Fruit fly (Drosophila melanogaster) whole organism, embryonic: ENCODE measurements around the gene Mgat3.

Experiments used
- Aef1 ChIP-seq: fragments of 200-800 bp; sonication (Bioruptor generic); IDR thresholded peaks from 3 replicates; pipeline ENCODE4 v1.3.6; 2022; ENCODE audit warnings: missing biosample characterization, missing genetic modification characterization
- BtbVII ChIP-seq: fragments of 200-800 bp; sonication (Bioruptor generic); optimal IDR thresholded peaks from 3 replicates; lab custom pipeline; 2017; ENCODE audit warnings: missing biosample characterization, mild to moderate bottlenecking, missing genetic modification characterization
- Bteb2 ChIP-seq: fragments of 200-800 bp; sonication (Bioruptor generic); optimal IDR thresholded peaks from 2 replicates; lab custom pipeline; 2016; ENCODE audit warnings: missing biosample characterization, missing genetic modification characterization
- CG11093 ChIP-seq: fragments of 200-800 bp; sonication (Bioruptor generic); IDR thresholded peaks from 3 replicates; pipeline ENCODE4 v1.3.6; 2022; ENCODE audit warnings: missing biosample characterization, missing genetic modification characterization
- CG11560 ChIP-seq: fragments of 200-800 bp; sonication (Bioruptor generic); IDR thresholded peaks from 3 replicates; pipeline ENCODE4 v1.3.6; 2022; ENCODE audit warnings: missing biosample characterization, missing genetic modification characterization
- CG11696 ChIP-seq: fragments of 200-800 bp; sonication (Bioruptor generic); IDR thresholded peaks from 2 replicates; pipeline ENCODE4 v1.3.6; 2022; ENCODE audit warnings: missing biosample characterization, missing genetic modification characterization
- CG12659 ChIP-seq: fragments of 200-800 bp; sonication (Bioruptor generic); optimal IDR thresholded peaks from 3 replicates; lab custom pipeline; 2017; ENCODE audit warnings: mild to moderate bottlenecking, missing biosample characterization, missing genetic modification reagents, missing genetic modification characterization
- CG13624 ChIP-seq: fragments of 200-800 bp; sonication (Bioruptor generic); optimal IDR thresholded peaks from 2 replicates; lab custom pipeline; 2016; ENCODE audit warnings: missing biosample characterization, missing genetic modification characterization
- CG14014 ChIP-seq: fragments of 200-800 bp; sonication (Bioruptor generic); IDR thresholded peaks from 2 replicates; pipeline ENCODE4 v1.3.6; 2022; ENCODE audit warnings: missing biosample characterization, missing genetic modification characterization
- CG14441 ChIP-seq: fragments of 200-800 bp; sonication (Bioruptor generic); IDR thresholded peaks from 2 replicates; pipeline ENCODE4 v1.3.6; 2022; ENCODE audit warnings: missing biosample characterization, missing genetic modification characterization
- CG16779 ChIP-seq: fragments of 200-800 bp; sonication (Bioruptor generic); IDR thresholded peaks from 2 replicates; pipeline ENCODE4 v1.3.6; 2022; ENCODE audit warnings: missing biosample characterization, missing genetic modification characterization
- CG1792 ChIP-seq: fragments of 200-800 bp; sonication (Bioruptor generic); optimal IDR thresholded peaks from 2 replicates; lab custom pipeline; 2016; ENCODE audit warnings: missing biosample characterization, missing genetic modification characterization
- CG2678 ChIP-seq: fragments of 200-800 bp; sonication (Bioruptor generic); optimal IDR thresholded peaks from 3 replicates; lab custom pipeline; 2019; ENCODE audit warnings: missing biosample characterization, mild to moderate bottlenecking, missing genetic modification characterization, moderate library complexity
- CG2875 ChIP-seq: fragments of 200-800 bp; sonication (Bioruptor generic); optimal IDR thresholded peaks from 2 replicates; lab custom pipeline; 2017; ENCODE audit warnings: missing biosample characterization, mild to moderate bottlenecking, missing genetic modification characterization, missing genetic modification reagents
- CG3407 ChIP-seq: fragments of 200-800 bp; sonication (Bioruptor generic); optimal IDR thresholded peaks from 2 replicates; lab custom pipeline; 2018; ENCODE audit warnings: missing biosample characterization, mild to moderate bottlenecking, missing genetic modification characterization
- CG3847 ChIP-seq: fragments of 200-800 bp; sonication (Bioruptor generic); IDR thresholded peaks from 2 replicates; pipeline ENCODE4 v1.3.6; 2022; ENCODE audit warnings: missing biosample characterization, missing genetic modification characterization
- CG4282 ChIP-seq: fragments of 200-800 bp; sonication (Bioruptor generic); optimal IDR thresholded peaks from 2 replicates; lab custom pipeline; 2016; ENCODE audit warnings: missing biosample characterization, missing genetic modification characterization
- CG9215 ChIP-seq: fragments of 200-800 bp; sonication (Bioruptor generic); IDR thresholded peaks from 2 replicates; pipeline ENCODE4 v1.3.6; 2022; ENCODE audit warnings: missing biosample characterization, missing genetic modification characterization
- ERR ChIP-seq: fragments of 200-800 bp; sonication (Bioruptor generic); optimal IDR thresholded peaks from 2 replicates; lab custom pipeline; 2016; ENCODE audit warnings: missing biosample characterization, missing genetic modification characterization
- Gsc ChIP-seq: fragments of 200-800 bp; sonication (Bioruptor generic); IDR thresholded peaks from 2 replicates; pipeline ENCODE4 v1.3.6; 2022; ENCODE audit warnings: missing biosample characterization, missing genetic modification characterization
- HLHmδ ChIP-seq: fragments of 200-800 bp; sonication (Bioruptor generic); optimal IDR thresholded peaks from 2 replicates; lab custom pipeline; 2018; ENCODE audit warnings: missing biosample characterization, mild to moderate bottlenecking, missing genetic modification characterization, moderate library complexity
- Hr3 ChIP-seq: fragments of 200-800 bp; sonication (Bioruptor generic); optimal IDR thresholded peaks from 3 replicates; lab custom pipeline; 2016; ENCODE audit warnings: missing biosample characterization, missing genetic modification characterization
- Kr ChIP-seq: fragments of 200-800 bp; sonication (Bioruptor generic); optimal IDR thresholded peaks from 2 replicates; lab custom pipeline; 2017; ENCODE audit warnings: missing biosample characterization, mild to moderate bottlenecking, missing genetic modification characterization
- MTF-1 ChIP-seq: fragments of 200-800 bp; sonication (Bioruptor generic); optimal IDR thresholded peaks from 2 replicates; lab custom pipeline; 2018; ENCODE audit warnings: missing biosample characterization, mild to moderate bottlenecking, missing genetic modification characterization, borderline replicate concordance
- Mrtf ChIP-seq: fragments of 200-800 bp; sonication (Bioruptor generic); IDR thresholded peaks from 3 replicates; pipeline ENCODE4 v1.3.6; 2022; ENCODE audit warnings: missing biosample characterization, missing genetic modification characterization
- Myb ChIP-seq: fragments of 200-800 bp; sonication (Bioruptor generic); optimal IDR thresholded peaks from 2 replicates; lab custom pipeline; 2016; ENCODE audit warnings: missing biosample characterization, missing genetic modification characterization
- Oli ChIP-seq: fragments of 200-800 bp; sonication (Bioruptor generic); optimal IDR thresholded peaks from 2 replicates; lab custom pipeline; 2018; ENCODE audit warnings: missing biosample characterization, mild to moderate bottlenecking, missing genetic modification characterization, moderate library complexity
- Opbp ChIP-seq: fragments of 200-800 bp; sonication (Bioruptor generic); IDR thresholded peaks from 3 replicates; pipeline ENCODE4 v1.3.6; 2022; ENCODE audit warnings: missing biosample characterization, missing genetic modification characterization; ENCODE audit not compliant: partially characterized antibody
- Pdp1 ChIP-seq, 2 experiments: fragments of 200-800 bp; sonication (Bioruptor generic); optimal IDR thresholded peaks; 3 replicates each; lab custom pipeline; 2016; ENCODE audit warnings: missing biosample characterization in 2 of 2, missing genetic modification characterization in 2 of 2, mild to moderate bottlenecking in 1 of 2, moderate library complexity in 1 of 2
- Poxn ChIP-seq: fragments of 200-800 bp; sonication (Bioruptor generic); IDR thresholded peaks from 2 replicates; pipeline ENCODE4 v1.3.6; 2022; ENCODE audit warnings: missing biosample characterization, missing genetic modification characterization
- Sin3A ChIP-seq: fragments of >200 bp; optimal IDR thresholded peaks from 2 replicates; lab custom pipeline; 2018
- ap ChIP-seq: fragments of 200-800 bp; sonication (Bioruptor generic); IDR thresholded peaks from 2 replicates; pipeline ENCODE4 v1.3.6; 2022; ENCODE audit warnings: missing biosample characterization, missing genetic modification characterization
- az2 ChIP-seq: fragments of 200-800 bp; sonication (Bioruptor generic); optimal IDR thresholded peaks from 3 replicates; lab custom pipeline; 2016; ENCODE audit warnings: missing biosample characterization, missing genetic modification characterization
- cad ChIP-seq: fragments of >200 bp; optimal IDR thresholded peaks from 2 replicates; lab custom pipeline; 2017; ENCODE audit warnings: missing biosample characterization, missing genetic modification characterization
- cg ChIP-seq: fragments of 200-800 bp; sonication (Bioruptor generic); optimal IDR thresholded peaks from 3 replicates; lab custom pipeline; 2019; ENCODE audit warnings: missing biosample characterization, mild to moderate bottlenecking, missing genetic modification characterization, moderate library complexity
- corto ChIP-seq: fragments of 200-800 bp; sonication (Bioruptor generic); optimal IDR thresholded peaks from 2 replicates; lab custom pipeline; 2016; ENCODE audit warnings: missing biosample characterization, mild to moderate bottlenecking, missing genetic modification characterization, moderate library complexity
- da ChIP-seq: fragments of 200-800 bp; sonication (Bioruptor generic); optimal IDR thresholded peaks from 2 replicates; lab custom pipeline; 2016; ENCODE audit warnings: missing biosample characterization, missing genetic modification characterization
- dpn ChIP-seq, 2 experiments: fragments of 200-800 bp; sonication (Bioruptor generic); optimal IDR thresholded peaks; 3 replicates each; lab custom pipeline; 2016; ENCODE audit warnings: missing biosample characterization in 2 of 2, missing genetic modification characterization in 2 of 2
- esg ChIP-seq: fragments of 200-800 bp; sonication (Bioruptor generic); conservative IDR thresholded peaks from 2 replicates; pipeline ENCODE4 v1.3.6; 2022; ENCODE audit warnings: missing biosample characterization, missing genetic modification characterization
- fd3F ChIP-seq: fragments of 200-800 bp; sonication (Bioruptor generic); optimal IDR thresholded peaks from 2 replicates; lab custom pipeline; 2018; ENCODE audit warnings: missing biosample characterization, mild to moderate bottlenecking, missing genetic modification characterization, moderate library complexity
- fd96Cb ChIP-seq: fragments of 200-800 bp; sonication (Bioruptor generic); optimal IDR thresholded peaks from 2 replicates; lab custom pipeline; 2018; ENCODE audit warnings: missing biosample characterization, mild to moderate bottlenecking, missing genetic modification characterization, moderate library complexity
- kni ChIP-seq: fragments of 200-800 bp; sonication (Bioruptor generic); optimal IDR thresholded peaks from 3 replicates; lab custom pipeline; 2017; ENCODE audit warnings: mild to moderate bottlenecking, missing biosample characterization, missing genetic modification reagents, missing genetic modification characterization
- pan ChIP-seq, 4 experiments: fragments of >200 bp in 3 of 4; fragments of 200-800 bp in 1 of 4; sonication (Bioruptor generic) in 1 of 4; optimal IDR thresholded peaks in 3 of 4; IDR thresholded peaks in 1 of 4; 2 replicates each; pipeline versions ENCODE4 v1.3.6 to Lab custom; 2017 to 2022; ENCODE audit warnings: missing biosample characterization in 2 of 4, missing genetic modification characterization in 2 of 4, mixed read lengths in 1 of 4
- ranshi ChIP-seq: fragments of 200-800 bp; sonication (Bioruptor generic); IDR thresholded peaks from 2 replicates; pipeline ENCODE4 v1.3.6; 2022; ENCODE audit warnings: missing biosample characterization, missing genetic modification characterization
- ro ChIP-seq: fragments of 200-800 bp; sonication (Bioruptor generic); IDR thresholded peaks from 2 replicates; pipeline ENCODE4 v1.3.6; 2022; ENCODE audit warnings: missing biosample characterization, missing genetic modification characterization
- sd ChIP-seq: fragments of 200-800 bp; sonication (Bioruptor generic); optimal IDR thresholded peaks from 3 replicates; lab custom pipeline; 2018; ENCODE audit warnings: missing biosample characterization, mild to moderate bottlenecking, missing genetic modification characterization, moderate library complexity
- shn ChIP-seq: fragments of 200-800 bp; sonication (Bioruptor generic); optimal IDR thresholded peaks from 3 replicates; lab custom pipeline; 2016; ENCODE audit warnings: missing biosample characterization, missing genetic modification characterization
- sim ChIP-seq: fragments of 200-800 bp; sonication (Bioruptor generic); IDR thresholded peaks from 2 replicates; pipeline ENCODE4 v1.3.6; 2022; ENCODE audit warnings: missing biosample characterization, missing genetic modification characterization
- so ChIP-seq: fragments of 200-800 bp; sonication (Bioruptor generic); IDR thresholded peaks from 3 replicates; pipeline ENCODE4 v1.3.6; 2022; ENCODE audit warnings: missing biosample characterization, missing genetic modification characterization

The Mgat3 gene

DNA sequence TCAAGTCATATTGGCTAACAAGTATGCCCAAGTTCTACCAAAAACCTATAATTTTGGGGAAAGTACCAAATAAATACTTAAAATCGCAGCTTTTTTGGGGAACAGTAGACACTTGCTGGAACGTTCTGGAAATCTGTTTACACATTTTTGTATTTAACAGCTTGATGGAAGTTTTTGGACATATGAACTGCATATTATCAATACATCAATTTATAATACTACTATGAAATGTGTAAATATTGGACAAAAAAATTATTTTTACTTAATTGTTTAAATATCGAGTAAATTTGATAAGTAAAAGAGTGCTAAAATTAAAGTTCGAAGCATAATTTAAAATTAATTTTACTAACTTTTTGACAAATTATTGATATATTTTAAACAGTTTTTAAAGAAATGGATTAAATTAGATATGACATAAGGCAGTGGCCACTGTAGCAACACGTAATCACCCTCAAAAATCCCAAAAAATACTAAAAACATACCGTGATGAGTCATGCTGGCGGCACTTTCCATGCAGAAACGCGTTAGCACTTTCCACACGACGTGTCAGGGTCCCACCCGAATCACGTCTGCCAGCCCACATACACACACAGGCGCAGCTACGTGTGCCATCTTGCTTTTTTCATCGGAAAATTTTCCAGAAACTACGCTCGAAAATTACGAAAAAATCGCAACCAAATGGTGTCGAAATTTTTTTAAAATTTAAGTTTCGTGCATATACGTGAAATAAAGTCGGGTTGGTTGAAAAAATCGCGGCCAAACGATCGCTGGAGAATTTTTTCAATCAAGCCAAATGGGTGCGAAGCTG, 17.2 kb downstream of the Mgat3 start, which contains the start of gene Sirt1 (continued):
- TF ChIP-seq BtbVII (GFP tag; lab: Kevin White, UChicago) (peak; percentile 53), CG11093 (peak; percentile 86), ERR (GFP tag; lab: Kevin White, UChicago) (no peak), sim (GFP tag; lab: Robert Waterston, UW) (no peak), CG14014 (GFP tag; lab: Robert Waterston, UW) (peak; percentile 74; the same call in 1 of the 2 replicates), corto (GFP tag; lab: Kevin White, UChicago) (no peak), shn (no peak), Oli (tag; lab: Kevin White, UChicago) (peak; percentile 91), Poxn (peak; percentile 53), CG3407 (peak; percentile 72), Hr3 (GFP tag; lab: Kevin White, UChicago) (peak; percentile 92), Myb (GFP tag; lab: Kevin White, UChicago) (no peak), CG11696 (GFP tag; lab: Robert Waterston, UW) (0 out of 2 replicates have a peak, but pooled peaks have one; percentile 35), Kr (GFP tag; lab: Kevin White, UChicago) (no peak), Bteb2 (GFP tag; lab: Kevin White, UChicago) (peak; percentile 52), CG2678 (tag; lab: Kevin White, UChicago) (peak; percentile 96), dpn (GFP tag; optimal IDR thresholded peaks at IDR 0.05; lab: Kevin White, UChicago) (peak; percentile 52 to 85), Opbp (GFP tag; lab: Robert Waterston, UW) (peak; percentile 43; the same call in 1 of the 3 replicates), CG9215 (GFP tag; lab: Robert Waterston, UW) (peak; percentile 88), ranshi (peak; percentile 63), da (GFP tag; lab: Kevin White, UChicago) (no peak), Pdp1 (GFP tag; optimal IDR thresholded peaks at IDR 0.05; lab: Kevin White, UChicago) (peak; percentile 70 to 85), pan (optimal IDR thresholded peaks at IDR 0.05; lab: Kevin White, UChicago) (no peak), pan (GFP tag; optimal IDR thresholded peaks at IDR 0.05 in 1 of 2, IDR thresholded peaks at IDR 0.05 in 1 of 2) (peak in 1 of 2 experiments; percentile 83), ro (GFP tag; lab: Robert Waterston, UW) (peak; percentile 66; the same call in 1 of the 2 replicates), Mrtf (peak; percentile 66), MTF-1 (GFP tag; lab: Kevin White, UChicago) (peak; percentile 67), CG3847 (GFP tag; lab: Robert Waterston, UW) (peak; percentile 84), fd3F (peak; percentile 87), kni (GFP tag; lab: Kevin White, UChicago) (no peak), ap (peak; percentile 70), Aef1 (GFP tag; lab: Robert Waterston, UW) (peak; percentile 71; the same call in 2 of the 3 replicates), Gsc (no peak; the same call in 1 of the 2 replicates), CG4282 (GFP tag; lab: Kevin White, UChicago) (peak; percentile 41), cg (peak; percentile 87), CG1792 (GFP tag; lab: Kevin White, UChicago) (peak; percentile 4), CG14441 (GFP tag; lab: Robert Waterston, UW) (peak; percentile 75), esg (GFP tag; lab: Robert Waterston, UW) (peak; percentile 83), Sin3A (lab: Kevin White, UChicago) (no peak), HLHmδ (GFP tag; lab: Kevin White, UChicago) (peak; percentile 32), cad (GFP tag; lab: Kevin White, UChicago) (no peak), so (GFP tag; lab: Robert Waterston, UW) (peak; percentile 70; the same call in 1 of the 3 replicates), CG11560 (tag; lab: Robert Waterston, UW) (peak; percentile 65; the same call in 2 of the 3 replicates), CG13624 (GFP tag; lab: Kevin White, UChicago) (peak; percentile 34), az2 (GFP tag; lab: Kevin White, UChicago) (peak; percentile 92), CG2875 (GFP tag; lab: Kevin White, UChicago) (peak; percentile 64), fd96Cb (peak; percentile 88), sd (tag; lab: Kevin White, UChicago) (peak; percentile 54), CG12659 (peak; percentile 93), CG16779 (GFP tag; lab: Robert Waterston, UW) (0 out of 2 replicates have a peak, but pooled peaks have one; percentile 21)
